Fruit fly (Drosophila melanogaster) Kc167 (cell line): Measurements from ENCODE around the gene CG10588.

Experiments
- Myc ChIP-seq: fragments of >200 bp; optimal IDR thresholded peaks from 2 replicates; lab custom pipeline; 2017; ENCODE audit warnings: missing external identifiers
- h ChIP-seq: fragments of >200 bp; optimal IDR thresholded peaks from 3 replicates; lab custom pipeline; 2018; ENCODE audit warnings: missing external identifiers
- psq ChIP-seq: fragments of >200 bp; optimal IDR thresholded peaks from 2 replicates; lab custom pipeline; 2017; ENCODE audit warnings: missing external identifiers

- no peak for TF ChIP-seq h (lab: Kevin White, UChicago)
- no peak for TF ChIP-seq psq (lab: Kevin White, UChicago)
- TF ChIP-seq Myc (lab: Kevin White, UChicago), result no peak
These were observed 8.3 kb upstream of the CG10588 start for dm6 chr3L:20948404-20948803.
